Fruit fly (Drosophila melanogaster) whole organism, embryonic: Measurements from ENCODE around the gene CG13075.

Experiments used
- B-H1 ChIP-seq: fragments of 200-800 bp; sonication (Bioruptor generic); IDR thresholded peaks from 3 replicates; pipeline ENCODE4 v1.3.6; 2022; ENCODE audit warnings: missing biosample characterization, missing genetic modification characterization
- BEAF-32 ChIP-seq: fragments of 200-800 bp; sonication (Bioruptor generic); optimal IDR thresholded peaks from 3 replicates; lab custom pipeline; 2017; ENCODE audit warnings: missing biosample characterization, missing genetic modification characterization, mild to moderate bottlenecking, moderate library complexity, missing genetic modification reagents
- BtbVII ChIP-seq: fragments of 200-800 bp; sonication (Bioruptor generic); optimal IDR thresholded peaks from 3 replicates; lab custom pipeline; 2017; ENCODE audit warnings: missing biosample characterization, mild to moderate bottlenecking, missing genetic modification characterization
- CG10321 ChIP-seq: fragments of 200-800 bp; sonication (Bioruptor generic); IDR thresholded peaks from 2 replicates; pipeline ENCODE4 v1.3.6; 2022; ENCODE audit warnings: missing biosample characterization, missing genetic modification characterization
- CG11085 ChIP-seq: fragments of 200-800 bp; sonication (Bioruptor generic); IDR thresholded peaks from 2 replicates; pipeline ENCODE4 v1.3.6; 2022; ENCODE audit warnings: missing biosample characterization, missing genetic modification characterization
- CG11398 ChIP-seq: fragments of 200-800 bp; sonication (Bioruptor generic); optimal IDR thresholded peaks from 2 replicates; lab custom pipeline; 2016; ENCODE audit warnings: missing biosample characterization, missing genetic modification characterization
- CG11456 ChIP-seq: fragments of 200-800 bp; sonication (Bioruptor generic); IDR thresholded peaks from 3 replicates; pipeline ENCODE4 v1.3.6; 2022; ENCODE audit warnings: missing biosample characterization, missing genetic modification characterization
- CG11560 ChIP-seq: fragments of 200-800 bp; sonication (Bioruptor generic); IDR thresholded peaks from 3 replicates; pipeline ENCODE4 v1.3.6; 2022; ENCODE audit warnings: missing biosample characterization, missing genetic modification characterization
- CG12299 ChIP-seq: fragments of 200-800 bp; sonication (Bioruptor generic); optimal IDR thresholded peaks from 2 replicates; lab custom pipeline; 2018; ENCODE audit warnings: missing biosample characterization, mild to moderate bottlenecking, missing genetic modification characterization
- CG12391 ChIP-seq: fragments of 200-800 bp; sonication (Bioruptor generic); optimal IDR thresholded peaks from 3 replicates; lab custom pipeline; 2018; ENCODE audit warnings: missing biosample characterization, mild to moderate bottlenecking, missing genetic modification characterization, moderate library complexity
- CG13775 ChIP-seq: fragments of 200-800 bp; sonication (Bioruptor generic); optimal IDR thresholded peaks from 3 replicates; lab custom pipeline; 2017; ENCODE audit warnings: missing biosample characterization, mild to moderate bottlenecking, missing genetic modification characterization
- CG16863 ChIP-seq: fragments of 200-800 bp; sonication (Bioruptor generic); optimal IDR thresholded peaks from 3 replicates; lab custom pipeline; 2016; ENCODE audit warnings: missing biosample characterization, missing genetic modification characterization
- CG17328 ChIP-seq: fragments of 200-800 bp; sonication (Bioruptor generic); IDR thresholded peaks from 2 replicates; pipeline ENCODE4 v1.3.6; 2022; ENCODE audit warnings: missing biosample characterization, missing genetic modification characterization
- CG17912 ChIP-seq: fragments of 200-800 bp; sonication (Bioruptor generic); optimal IDR thresholded peaks from 2 replicates; lab custom pipeline; 2018; ENCODE audit warnings: missing biosample characterization, mild to moderate bottlenecking, missing genetic modification characterization
- CG2120 ChIP-seq: fragments of 200-800 bp; sonication (Bioruptor generic); optimal IDR thresholded peaks from 3 replicates; lab custom pipeline; 2016; ENCODE audit warnings: missing biosample characterization, missing genetic modification characterization
- CG2129 ChIP-seq: fragments of 200-800 bp; sonication (Bioruptor generic); IDR thresholded peaks from 2 replicates; pipeline ENCODE4 v1.3.6; 2022; ENCODE audit warnings: missing biosample characterization, missing genetic modification characterization; ENCODE audit not compliant: partially characterized antibody
- CG2202 ChIP-seq: fragments of 200-800 bp; sonication (Bioruptor generic); optimal IDR thresholded peaks from 2 replicates; lab custom pipeline; 2018; ENCODE audit warnings: missing biosample characterization, mild to moderate bottlenecking, missing genetic modification characterization
- CG31365 ChIP-seq: fragments of 200-800 bp; sonication (Bioruptor generic); optimal IDR thresholded peaks from 2 replicates; lab custom pipeline; 2018; ENCODE audit warnings: missing biosample characterization, mild to moderate bottlenecking, missing genetic modification characterization
- CG34376 ChIP-seq: fragments of 200-800 bp; sonication (Bioruptor generic); optimal IDR thresholded peaks from 2 replicates; lab custom pipeline; 2018; ENCODE audit warnings: missing biosample characterization, mild to moderate bottlenecking, missing genetic modification characterization
- CG4360 ChIP-seq: fragments of 200-800 bp; sonication (Bioruptor generic); IDR thresholded peaks from 2 replicates; pipeline ENCODE4 v1.3.6; 2022; ENCODE audit warnings: missing biosample characterization, missing genetic modification characterization
- CG4404 ChIP-seq: fragments of 200-800 bp; sonication (Bioruptor generic); IDR thresholded peaks from 2 replicates; pipeline ENCODE4 v1.3.6; 2022; ENCODE audit warnings: missing biosample characterization, missing genetic modification characterization
- CG4424 ChIP-seq: fragments of 200-800 bp; sonication (Bioruptor generic); optimal IDR thresholded peaks from 3 replicates; lab custom pipeline; 2016; ENCODE audit warnings: missing biosample characterization, missing genetic modification characterization
- CG8944 ChIP-seq: fragments of 200-800 bp; sonication (Bioruptor generic); optimal IDR thresholded peaks from 3 replicates; lab custom pipeline; 2016; ENCODE audit warnings: missing biosample characterization, missing genetic modification characterization
- CG9215 ChIP-seq: fragments of 200-800 bp; sonication (Bioruptor generic); IDR thresholded peaks from 2 replicates; pipeline ENCODE4 v1.3.6; 2022; ENCODE audit warnings: missing biosample characterization, missing genetic modification characterization
- CHES-1-like ChIP-seq: fragments of 200-800 bp; sonication (Bioruptor generic); optimal IDR thresholded peaks from 2 replicates; lab custom pipeline; 2016; ENCODE audit warnings: missing biosample characterization, missing genetic modification characterization
- CrebB ChIP-seq: fragments of 200-800 bp; sonication (Bioruptor generic); optimal IDR thresholded peaks from 3 replicates; lab custom pipeline; 2018; ENCODE audit warnings: missing biosample characterization, mild to moderate bottlenecking, missing genetic modification characterization
- Dad ChIP-seq: fragments of 200-800 bp; sonication (Bioruptor generic); optimal IDR thresholded peaks from 3 replicates; lab custom pipeline; 2016; ENCODE audit warnings: missing biosample characterization, missing genetic modification characterization
- Dll ChIP-seq: fragments of 200-800 bp; sonication (Bioruptor generic); IDR thresholded peaks from 4 replicates; pipeline ENCODE4 v1.3.6; 2022; ENCODE audit warnings: missing biosample characterization, missing genetic modification characterization; ENCODE audit not compliant: partially characterized antibody
- E2f1 ChIP-seq: fragments of 200-800 bp; sonication (Bioruptor generic); IDR thresholded peaks from 2 replicates; pipeline ENCODE4 v1.3.6; 2022; ENCODE audit warnings: missing biosample characterization, missing genetic modification characterization
- Fer3 ChIP-seq: fragments of 200-800 bp; sonication (Bioruptor generic); optimal IDR thresholded peaks from 2 replicates; lab custom pipeline; 2018; ENCODE audit warnings: missing biosample characterization, mild to moderate bottlenecking, missing genetic modification characterization, moderate library complexity
- H2.0 ChIP-seq: fragments of 200-800 bp; sonication (Bioruptor generic); IDR thresholded peaks from 2 replicates; pipeline ENCODE4 v1.3.6; 2022; ENCODE audit warnings: missing biosample characterization, missing genetic modification characterization
- Lpt ChIP-seq: fragments of >200 bp; optimal IDR thresholded peaks from 2 replicates; lab custom pipeline; 2018; ENCODE audit warnings: missing biosample characterization, missing genetic modification characterization
- NC2α ChIP-seq: fragments of 200-800 bp; sonication (Bioruptor generic); optimal IDR thresholded peaks from 2 replicates; lab custom pipeline; 2016; ENCODE audit warnings: missing biosample characterization, missing genetic modification characterization
- NFAT ChIP-seq: fragments of 200-800 bp; sonication (Bioruptor generic); IDR thresholded peaks from 2 replicates; pipeline ENCODE4 v1.3.6; 2022; ENCODE audit warnings: missing biosample characterization, missing genetic modification characterization
- Oli ChIP-seq: fragments of 200-800 bp; sonication (Bioruptor generic); optimal IDR thresholded peaks from 2 replicates; lab custom pipeline; 2018; ENCODE audit warnings: missing biosample characterization, mild to moderate bottlenecking, missing genetic modification characterization, moderate library complexity
- Poxn ChIP-seq: fragments of 200-800 bp; sonication (Bioruptor generic); IDR thresholded peaks from 2 replicates; pipeline ENCODE4 v1.3.6; 2022; ENCODE audit warnings: missing biosample characterization, missing genetic modification characterization
- Sin3A ChIP-seq: fragments of >200 bp; optimal IDR thresholded peaks from 2 replicates; lab custom pipeline; 2018
- Tbp ChIP-seq: fragments of >200 bp; optimal IDR thresholded peaks from 2 replicates; lab custom pipeline; 2018; ENCODE audit warnings: missing biosample characterization, missing genetic modification characterization
- Usf ChIP-seq: fragments of 200-800 bp; sonication (Bioruptor generic); optimal IDR thresholded peaks from 2 replicates; lab custom pipeline; 2017; ENCODE audit warnings: missing genotype, missing biosample characterization, missing genetic modification characterization
- amos ChIP-seq: fragments of 200-800 bp; sonication (Bioruptor generic); IDR thresholded peaks from 2 replicates; pipeline ENCODE4 v1.3.6; 2022; ENCODE audit warnings: missing biosample characterization, missing genetic modification characterization; ENCODE audit not compliant: partially characterized antibody
- bigmax ChIP-seq: fragments of 200-800 bp; sonication (Bioruptor generic); optimal IDR thresholded peaks from 2 replicates; lab custom pipeline; 2018; ENCODE audit warnings: missing biosample characterization, mild to moderate bottlenecking, missing genetic modification characterization
- eyg ChIP-seq: fragments of 200-800 bp; sonication (Bioruptor generic); optimal IDR thresholded peaks from 3 replicates; lab custom pipeline; 2016; ENCODE audit warnings: missing biosample characterization, missing genetic modification characterization
- gsb ChIP-seq: fragments of 200-800 bp; sonication (Bioruptor generic); IDR thresholded peaks from 2 replicates; pipeline ENCODE4 v1.3.6; 2022; ENCODE audit warnings: missing biosample characterization, missing genetic modification characterization
- ham ChIP-seq: fragments of 200-800 bp; sonication (Bioruptor generic); IDR thresholded peaks from 2 replicates; pipeline ENCODE4 v1.3.6; 2022; ENCODE audit warnings: missing biosample characterization, missing genetic modification characterization
- org-1 ChIP-seq: fragments of 200-800 bp; sonication (Bioruptor generic); optimal IDR thresholded peaks from 2 replicates; lab custom pipeline; 2017; ENCODE audit warnings: missing biosample characterization, missing genetic modification characterization
- otp ChIP-seq: fragments of 200-800 bp; sonication (Bioruptor generic); IDR thresholded peaks from 3 replicates; pipeline ENCODE4, ENCODE4 v1.3.6; 2022; ENCODE audit warnings: missing biosample characterization, missing genetic modification characterization
- peb ChIP-seq: fragments of 200-800 bp; sonication (Bioruptor generic); IDR thresholded peaks from 2 replicates; pipeline ENCODE4 v1.3.6; 2022; ENCODE audit warnings: missing biosample characterization, missing genetic modification characterization
- pum ChIP-seq: fragments of 200-800 bp; sonication (Bioruptor generic); optimal IDR thresholded peaks from 2 replicates; lab custom pipeline; 2016; ENCODE audit warnings: missing biosample characterization, missing genetic modification characterization
- ranshi ChIP-seq: fragments of 200-800 bp; sonication (Bioruptor generic); IDR thresholded peaks from 2 replicates; pipeline ENCODE4 v1.3.6; 2022; ENCODE audit warnings: missing biosample characterization, missing genetic modification characterization
- repo ChIP-seq: fragments of 200-800 bp; sonication (Bioruptor generic); optimal IDR thresholded peaks from 2 replicates; lab custom pipeline; 2016; ENCODE audit warnings: missing biosample characterization, missing genetic modification characterization
- sna ChIP-seq: fragments of 200-800 bp; sonication (Bioruptor generic); IDR thresholded peaks from 2 replicates; pipeline ENCODE4 v1.3.6; 2022; ENCODE audit warnings: missing biosample characterization, missing genetic modification characterization; ENCODE audit not compliant: partially characterized antibody
- yki ChIP-seq: fragments of >200 bp; optimal IDR thresholded peaks from 3 replicates; lab custom pipeline; 2018

The CG13075 gene

DNA sequence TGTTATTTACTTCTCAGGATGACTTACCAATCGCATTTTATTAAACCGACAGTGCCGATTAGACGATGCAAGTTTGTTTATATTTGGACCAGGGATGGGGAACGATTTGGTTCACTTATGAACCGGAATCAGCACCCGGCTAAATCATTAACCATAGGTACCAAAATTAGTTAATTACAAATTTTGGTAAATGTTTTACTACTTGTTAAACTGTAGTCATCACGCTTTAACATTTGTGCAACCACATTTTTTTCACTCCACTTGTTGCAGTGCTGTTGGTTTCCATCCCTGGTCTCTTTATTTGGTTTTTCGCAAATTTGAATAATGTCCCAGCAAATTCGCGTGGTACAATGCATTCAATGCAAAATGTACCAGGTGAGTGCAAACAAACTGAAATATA is 21.7 kb downstream of the CG13075 start, which contains the start of the genes IntS9 and CG43295 (continued):
- peak; percentile 87 for TF ChIP-seq CG12391 (tag; lab: Kevin White, UChicago)
- peak; percentile 80 for TF ChIP-seq CG11456 (GFP tag; lab: Robert Waterston, UW)
- TF ChIP-seq Sin3A (lab: Kevin White, UChicago) = peak; percentile 39
- peak; percentile 84 for TF ChIP-seq CG13775 (GFP tag; lab: Kevin White, UChicago)
- TF ChIP-seq BEAF-32 (GFP tag; lab: Kevin White, UChicago) = peak; percentile 25
- 0 out of 2 replicates have a peak, but pooled peaks have one; percentile 19 for TF ChIP-seq ham (GFP tag; lab: Robert Waterston, UW)
- no peak for TF ChIP-seq CG2129
- TF ChIP-seq CG2202 = peak; percentile 55
- TF ChIP-seq org-1 (GFP tag; lab: Kevin White, UChicago) = peak; percentile 75
- TF ChIP-seq CG4360 (GFP tag; lab: Robert Waterston, UW) = no peak
- TF ChIP-seq E2f1 (GFP tag; lab: Robert Waterston, UW) = peak; percentile 82
- TF ChIP-seq CG4404 (GFP tag; lab: Robert Waterston, UW) = peak; percentile 77
- peak; percentile 68 for TF ChIP-seq Oli (tag; lab: Kevin White, UChicago)
- peak; percentile 84 for TF ChIP-seq H2.0 (GFP tag; lab: Robert Waterston, UW)
- no peak for TF ChIP-seq gsb
- peak; percentile 39 for TF ChIP-seq CG12299 (tag; lab: Kevin White, UChicago)
- peak; percentile 56; the same call in 1 of the 3 replicates for TF ChIP-seq CG11560 (tag; lab: Robert Waterston, UW)
- peak; percentile 79 for TF ChIP-seq NC2α (GFP tag; lab: Kevin White, UChicago)
- peak; percentile 36 for TF ChIP-seq CG31365 (tag; lab: Kevin White, UChicago)
- peak; percentile 16 for TF ChIP-seq CG17912 (GFP tag; lab: Kevin White, UChicago)
- TF ChIP-seq yki (lab: Kevin White, UChicago) = no peak
- TF ChIP-seq NFAT (GFP tag; lab: Robert Waterston, UW) = peak; percentile 77
- peak; percentile 72 for TF ChIP-seq peb (GFP tag; lab: Robert Waterston, UW)
- TF ChIP-seq Fer3 (tag; lab: Kevin White, UChicago) = peak; percentile 74
- TF ChIP-seq sna (GFP tag; lab: Robert Waterston, UW) = no peak
- TF ChIP-seq otp (GFP tag; lab: Robert Waterston, UW) = peak; percentile 84
- peak; percentile 64 for TF ChIP-seq CG10321 (GFP tag; lab: Robert Waterston, UW)
- TF ChIP-seq amos (GFP tag; lab: Robert Waterston, UW) = no peak; the same call in 1 of the 2 replicates
- TF ChIP-seq CrebB (tag; lab: Kevin White, UChicago) = peak; percentile 64
- no peak for TF ChIP-seq BtbVII (GFP tag; lab: Kevin White, UChicago)
- TF ChIP-seq CHES-1-like (GFP tag; lab: Kevin White, UChicago) = peak; percentile 88
- peak; percentile 79 for TF ChIP-seq B-H1
- TF ChIP-seq bigmax (GFP tag; lab: Kevin White, UChicago) = no peak
- peak; percentile 76 for TF ChIP-seq Dad
- peak; percentile 81 for TF ChIP-seq CG11398 (GFP tag; lab: Kevin White, UChicago)
- TF ChIP-seq Usf (GFP tag; lab: Kevin White, UChicago) = peak; percentile 64
- peak; percentile 35 for TF ChIP-seq CG34376 (GFP tag; lab: Kevin White, UChicago)
- TF ChIP-seq Dll (GFP tag; lab: Robert Waterston, UW) = 0 out of 4 replicates have a peak, but pooled peaks have one; percentile 25
- peak; percentile 46 for TF ChIP-seq eyg (GFP tag; lab: Kevin White, UChicago)
- TF ChIP-seq CG17328 (GFP tag; lab: Robert Waterston, UW) = peak; percentile 90
- peak; percentile 85 for TF ChIP-seq ranshi (GFP tag; lab: Robert Waterston, UW)
- TF ChIP-seq CG2120 (GFP tag; lab: Kevin White, UChicago) = peak; percentile 90
- peak; percentile 86 for TF ChIP-seq CG8944 (GFP tag; lab: Kevin White, UChicago)
- no peak for TF ChIP-seq Lpt
- peak; percentile 87 for TF ChIP-seq CG16863 (GFP tag; lab: Kevin White, UChicago)
- TF ChIP-seq CG9215 (GFP tag; lab: Robert Waterston, UW) = peak; percentile 69
- TF ChIP-seq CG4424 (GFP tag; lab: Kevin White, UChicago) = peak; percentile 87
- peak; percentile 80 for TF ChIP-seq repo (GFP tag; lab: Kevin White, UChicago)
- TF ChIP-seq CG11085 (GFP tag; lab: Robert Waterston, UW) = peak; percentile 49; the same call in 1 of the 2 replicates
- 0 out of 2 replicates have a peak, but pooled peaks have one; percentile 8 for TF ChIP-seq Poxn
- TF ChIP-seq Tbp (GFP tag; lab: Kevin White, UChicago) = no peak
- TF ChIP-seq pum (GFP tag; lab: Kevin White, UChicago) = peak; percentile 88
